Fruit fly (Drosophila melanogaster) whole organism: ENCODE results near the gene CG33290.

Experiments used
- CG8478 ChIP-seq: fragments of >200 bp; optimal IDR thresholded peaks from 2 replicates; lab custom pipeline; 2018; ENCODE audit warnings: inconsistent platforms
- Dll ChIP-seq: fragments of >200 bp; optimal IDR thresholded peaks from 2 replicates; lab custom pipeline; 2017
- pan ChIP-seq: fragments of >200 bp; optimal IDR thresholded peaks from 2 replicates; lab custom pipeline; 2017
- psq ChIP-seq: fragments of >200 bp; optimal IDR thresholded peaks from 2 replicates; lab custom pipeline; 2017
- usp ChIP-seq: fragments of >200 bp; optimal IDR thresholded peaks from 2 replicates; lab custom pipeline; 2017; ENCODE audit warnings: missing biosample characterization, missing genetic modification characterization, mixed read lengths

dm6 chr3L:21523059-21523836 lies 18.9 kb upstream of the CG33290 start, which contains the start of gene CG7611:
- no peak for TF ChIP-seq usp (GFP tag; lab: Kevin White, UChicago)
- no peak for TF ChIP-seq psq (lab: Kevin White, UChicago)
- no peak for TF ChIP-seq Dll (lab: Kevin White, UChicago)
- no peak for TF ChIP-seq pan (lab: Kevin White, UChicago)
- TF ChIP-seq CG8478: no peak
